Worm (Caenorhabditis elegans) whole organism, L4/young adult: Measurements from ENCODE around the gene kin-4.

Experiments used
- dao-5 ChIP-seq: sonication (generic microtip); optimal IDR thresholded peaks from 2 replicates; lab custom pipeline; 2016; ENCODE audit warnings: missing genotype, missing genetic modification characterization, moderate library complexity, missing compliant biosample characterization
- him-1 ChIP-seq: sonication (generic microtip); optimal IDR thresholded peaks from 2 replicates; lab custom pipeline; 2016; ENCODE audit warnings: missing genotype, missing genetic modification reagents, missing genetic modification characterization, missing compliant biosample characterization

- no peak for TF ChIP-seq dao-5 (tag; lab: Kevin White, UChicago)
- no peak for TF ChIP-seq him-1 (tag; lab: Kevin White, UChicago)
Measured at ce11 chrIV:11388684-11389083, 36.9 kb upstream of the kin-4 start.
